Worm (Caenorhabditis elegans) whole organism, L2 larva: Measurements from ENCODE around the gene srsx-26.

Experiments used
- F13H6.1 ChIP-seq: sonication (generic microtip); optimal IDR thresholded peaks from 2 replicates; lab custom pipeline; 2016; ENCODE audit warnings: missing genetic modification characterization, missing compliant biosample characterization
- R02D3.7 ChIP-seq: fragments of 150-350 bp; optimal IDR thresholded peaks from 2 replicates; lab custom pipeline; 2014; ENCODE audit warnings: missing biosample characterization, missing genetic modification characterization
- ZK546.5 ChIP-seq: sonication (generic microtip); optimal IDR thresholded peaks from 2 replicates; lab custom pipeline; 2017; ENCODE audit warnings: missing biosample characterization, missing genetic modification characterization
- alr-1 ChIP-seq: fragments of 150-350 bp; optimal IDR thresholded peaks from 2 replicates; lab custom pipeline; 2014; ENCODE audit warnings: missing biosample characterization, missing genetic modification characterization
- aly-2 ChIP-seq: fragments of 150-350 bp; optimal IDR thresholded peaks from 2 replicates; lab custom pipeline; 2014; ENCODE audit warnings: missing biosample characterization, missing genetic modification characterization
- ama-1 ChIP-seq: fragments of 150-350 bp; optimal IDR thresholded peaks from 2 replicates; lab custom pipeline; 2018; ENCODE audit warnings: inconsistent platforms
- blmp-1 ChIP-seq: sonication (generic microtip); optimal IDR thresholded peaks from 2 replicates; lab custom pipeline; 2017; ENCODE audit warnings: missing genetic modification characterization, mild to moderate bottlenecking, missing compliant biosample characterization, antibody characterized with exemption, moderate library complexity; ENCODE audit not compliant: insufficient read depth
- ceh-16 ChIP-seq: fragments of 150-350 bp; optimal IDR thresholded peaks from 2 replicates; lab custom pipeline; 2014; ENCODE audit warnings: missing biosample characterization, missing genetic modification characterization
- crh-2 ChIP-seq: sonication (generic microtip); optimal IDR thresholded peaks from 2 replicates; lab custom pipeline; 2017; ENCODE audit warnings: missing biosample characterization, missing genetic modification characterization
- dmd-4 ChIP-seq: sonication (generic microtip); optimal IDR thresholded peaks from 2 replicates; lab custom pipeline; 2017; ENCODE audit warnings: missing biosample characterization, missing genetic modification characterization
- elt-3 ChIP-seq: sonication (generic microtip); optimal IDR thresholded peaks from 2 replicates; lab custom pipeline; 2017; ENCODE audit warnings: missing biosample characterization, missing genetic modification characterization
- fos-1 ChIP-seq: fragments of 150-350 bp; optimal IDR thresholded peaks from 2 replicates; lab custom pipeline; 2014; ENCODE audit warnings: missing biosample characterization, missing genetic modification characterization
- gmeb-1 ChIP-seq: fragments of 150-350 bp; optimal IDR thresholded peaks from 2 replicates; lab custom pipeline; 2014; ENCODE audit warnings: missing biosample characterization, missing genetic modification characterization
- lin-39 ChIP-seq: fragments of 150-350 bp; optimal IDR thresholded peaks from 2 replicates; lab custom pipeline; 2014; ENCODE audit warnings: missing biosample characterization, missing genetic modification reagents, missing genetic modification characterization
- lsy-2 ChIP-seq, 2 experiments: fragments of 150-350 bp in 1 of 2; sonication (generic microtip) in 1 of 2; optimal IDR thresholded peaks; 2 replicates each; lab custom pipeline; 2014 to 2017; ENCODE audit warnings: missing biosample characterization in 2 of 2, missing genetic modification characterization in 2 of 2
- mab-5 ChIP-seq: fragments of 150-350 bp; optimal IDR thresholded peaks from 2 replicates; lab custom pipeline; 2014; ENCODE audit warnings: missing biosample characterization, missing genetic modification characterization
- mbf-1 ChIP-seq: sonication (generic microtip); optimal IDR thresholded peaks from 2 replicates; lab custom pipeline; 2017; ENCODE audit warnings: missing biosample characterization, missing genetic modification characterization
- mdl-1 ChIP-seq, 2 experiments: fragments of 150-350 bp in 1 of 2; sonication (generic microtip) in 1 of 2; optimal IDR thresholded peaks; 2 replicates each; lab custom pipeline; 2017; ENCODE audit warnings: missing biosample characterization in 2 of 2, missing genetic modification characterization in 2 of 2
- nhr-10 ChIP-seq: sonication (generic microtip); optimal IDR thresholded peaks from 2 replicates; lab custom pipeline; 2017; ENCODE audit warnings: missing biosample characterization, missing genetic modification characterization
- nhr-11 ChIP-seq: fragments of 150-350 bp; optimal IDR thresholded peaks from 2 replicates; lab custom pipeline; 2014; ENCODE audit warnings: missing biosample characterization, missing genetic modification characterization
- nhr-12 ChIP-seq: fragments of 150-350 bp; optimal IDR thresholded peaks from 2 replicates; lab custom pipeline; 2014; ENCODE audit warnings: missing biosample characterization, missing genetic modification characterization
- nhr-21 ChIP-seq: fragments of 150-350 bp; optimal IDR thresholded peaks from 2 replicates; lab custom pipeline; 2014; ENCODE audit warnings: missing biosample characterization, missing genetic modification characterization
- nhr-23 ChIP-seq: fragments of 150-350 bp; optimal IDR thresholded peaks from 2 replicates; lab custom pipeline; 2014; ENCODE audit warnings: missing biosample characterization, missing genetic modification reagents, missing genetic modification characterization
- nhr-25 ChIP-seq: fragments of 150-350 bp; sonication (generic microtip); optimal IDR thresholded peaks from 3 replicates; lab custom pipeline; 2014; ENCODE audit warnings: missing biosample characterization, missing genetic modification characterization
- sem-4 ChIP-seq: fragments of 150-350 bp; optimal IDR thresholded peaks from 2 replicates; lab custom pipeline; 2014; ENCODE audit warnings: missing biosample characterization, missing genetic modification reagents, missing genetic modification characterization
- skn-1 ChIP-seq: sonication (generic microtip); optimal IDR thresholded peaks from 2 replicates; lab custom pipeline; 2017; ENCODE audit warnings: missing biosample characterization, missing genetic modification characterization
- sma-3 ChIP-seq: sonication (generic microtip); optimal IDR thresholded peaks from 2 replicates; lab custom pipeline; 2016; ENCODE audit warnings: missing genetic modification reagents, missing genetic modification characterization, missing compliant biosample characterization
- sma-9 ChIP-seq, 2 experiments: fragments of 150-350 bp in 1 of 2; sonication (generic microtip) in 1 of 2; optimal IDR thresholded peaks; 2 replicates each; lab custom pipeline; 2014 to 2016; ENCODE audit warnings: missing genetic modification characterization in 2 of 2, mild to moderate bottlenecking in 1 of 2, missing biosample characterization in 1 of 2, missing compliant biosample characterization in 1 of 2, missing genetic modification reagents in 1 of 2, moderate library complexity in 1 of 2
- snpc-4 ChIP-seq: fragments of 150-350 bp; optimal IDR thresholded peaks from 2 replicates; lab custom pipeline; 2014; ENCODE audit warnings: missing biosample characterization, missing genetic modification characterization
- unc-39 ChIP-seq: fragments of 150-350 bp; optimal IDR thresholded peaks from 2 replicates; lab custom pipeline; 2014; ENCODE audit warnings: missing biosample characterization, missing genetic modification characterization
- unc-62 ChIP-seq: fragments of 150-350 bp; optimal IDR thresholded peaks from 2 replicates; lab custom pipeline; 2014; ENCODE audit warnings: missing biosample characterization, missing genetic modification reagents, missing genetic modification characterization
- zag-1 ChIP-seq: fragments of 150-350 bp; optimal IDR thresholded peaks from 2 replicates; lab custom pipeline; 2014; ENCODE audit warnings: missing biosample characterization, missing genetic modification characterization
- ztf-11 ChIP-seq: sonication (generic microtip); optimal IDR thresholded peaks from 2 replicates; lab custom pipeline; 2017; ENCODE audit warnings: missing biosample characterization, missing genetic modification characterization
- ztf-4 ChIP-seq: fragments of 150-350 bp; optimal IDR thresholded peaks from 2 replicates; lab custom pipeline; 2014; ENCODE audit warnings: missing biosample characterization, missing genetic modification characterization

Gene srsx-26

ce11 chrV:10123324-10123723, 25.1 kb upstream of the srsx-26 start, which contains the start of gene C08B6.6:
C08B6.6 (plus strand) TSS chrV:10123624.
- TF ChIP-seq mab-5 (tag; lab: Kevin White, UChicago) (no peak), snpc-4 (tag; lab: Kevin White, UChicago) (no peak), elt-3 (tag; lab: Kevin White, UChicago) (no peak), unc-39 (tag; lab: Kevin White, UChicago) (no peak), ztf-4 (no peak), crh-2 (tag; lab: Kevin White, UChicago) (no peak), gmeb-1 (no peak), R02D3.7 (tag; lab: Kevin White, UChicago) (no peak), fos-1 (tag; lab: Kevin White, UChicago) (no peak), aly-2 (tag; lab: Kevin White, UChicago) (no peak), nhr-12 (tag; lab: Kevin White, UChicago) (no peak), ZK546.5 (tag; lab: Kevin White, UChicago) (no peak), nhr-11 (tag; lab: Kevin White, UChicago) (no peak), dmd-4 (no peak)

ce11 chrV:10124799-10125548, 23.5 kb upstream of the srsx-26 start, which contains the start of gene C08B6.10:
C08B6.10 (plus strand) TSS chrV:10125498.
- TF ChIP-seq sma-9 (GFP tag; optimal IDR thresholded peaks at IDR 0.05; lab: Kevin White, UChicago) (no peak), sma-9 (tag; optimal IDR thresholded peaks at IDR 0.05; lab: Kevin White, UChicago) (no peak), mab-5 (tag; lab: Kevin White, UChicago) (no peak), ceh-16 (no peak), nhr-25 (tag; lab: Kevin White, UChicago) (no peak), fos-1 (tag; lab: Kevin White, UChicago) (peak; percentile 20)

ce11 chrV:10130195-10130594, 18.3 kb upstream of the srsx-26 start, which contains the start of gene aos-1:
aos-1 (minus strand) TSS chrV:10130295.
- TF ChIP-seq unc-39 (tag; lab: Kevin White, UChicago) (no peak), alr-1 (tag; lab: Kevin White, UChicago) (no peak), lin-39 (no peak), ama-1 (lab: Kevin White, UChicago) (no peak), mdl-1 (tag; optimal IDR thresholded peaks at IDR 0.05; lab: Kevin White, UChicago) (no peak), lsy-2 (tag; optimal IDR thresholded peaks at IDR 0.05; lab: Kevin White, UChicago) (no peak), gmeb-1 (no peak), dmd-4 (no peak), sem-4 (tag; lab: Kevin White, UChicago) (no peak), skn-1 (tag; lab: Kevin White, UChicago) (no peak), ztf-11 (tag; lab: Kevin White, UChicago) (no peak), mbf-1 (tag; lab: Kevin White, UChicago) (no peak), nhr-21 (tag; lab: Kevin White, UChicago) (no peak), nhr-23 (tag; lab: Kevin White, UChicago) (no peak), zag-1 (no peak)

- no peak for TF ChIP-seq nhr-12 (tag; lab: Kevin White, UChicago)
- TF ChIP-seq F13H6.1 = no peak
- no peak for TF ChIP-seq sma-3 (GFP tag; lab: Kevin White, UChicago)
- TF ChIP-seq nhr-10 (tag; lab: Kevin White, UChicago) = no peak
- no peak for TF ChIP-seq ZK546.5 (tag; lab: Kevin White, UChicago)
- TF ChIP-seq elt-3 (tag; lab: Kevin White, UChicago) = no peak
- TF ChIP-seq unc-62 (GFP tag; lab: Kevin White, UChicago) = no peak
- no peak for TF ChIP-seq ztf-4
- no peak for TF ChIP-seq sem-4 (tag; lab: Kevin White, UChicago)
- no peak for TF ChIP-seq dmd-4
- no peak for TF ChIP-seq lin-39
- TF ChIP-seq snpc-4 (tag; lab: Kevin White, UChicago) = no peak
- no peak for TF ChIP-seq blmp-1
- no peak for TF ChIP-seq skn-1 (tag; lab: Kevin White, UChicago)
- TF ChIP-seq zag-1 = no peak
- TF ChIP-seq, all 48 proteins: peak for 0
Measured at ce11 chrV:10133277-10133676, 15.2 kb upstream of the srsx-26 start.
